Fruit fly (Drosophila melanogaster) whole organism, embryonic: Measurements from ENCODE around the gene CG15011.
A peak's percentile ranks its signal among the peaks of the same experiment; 100 is the strongest.

Experiments used
- Abd-B ChIP-seq: fragments of 200-800 bp; sonication (Bioruptor generic); optimal IDR thresholded peaks from 2 replicates; lab custom pipeline; 2018; ENCODE audit warnings: missing biosample characterization, mild to moderate bottlenecking, missing genetic modification characterization, moderate library complexity
- Atf3 ChIP-seq: fragments of 200-800 bp; sonication (Bioruptor generic); optimal IDR thresholded peaks from 3 replicates; lab custom pipeline; 2016; ENCODE audit warnings: missing biosample characterization, missing genetic modification characterization
- Awh ChIP-seq: fragments of 200-800 bp; sonication (Bioruptor generic); IDR thresholded peaks from 2 replicates; pipeline ENCODE4, ENCODE4 v1.3.6; 2022; ENCODE audit warnings: missing biosample characterization, missing genetic modification characterization
- CG11093 ChIP-seq: fragments of 200-800 bp; sonication (Bioruptor generic); IDR thresholded peaks from 3 replicates; pipeline ENCODE4 v1.3.6; 2022; ENCODE audit warnings: missing biosample characterization, missing genetic modification characterization
- CG14050 ChIP-seq: fragments of 200-800 bp; sonication (Bioruptor generic); IDR thresholded peaks from 3 replicates; pipeline ENCODE4 v1.3.6; 2022; ENCODE audit warnings: missing biosample characterization, missing genetic modification characterization
- CG1602 ChIP-seq: fragments of 200-800 bp; sonication (Bioruptor generic); optimal IDR thresholded peaks from 3 replicates; lab custom pipeline; 2016; ENCODE audit warnings: missing biosample characterization, missing genetic modification characterization
- CG17186 ChIP-seq: fragments of 200-800 bp; sonication (Bioruptor generic); optimal IDR thresholded peaks from 3 replicates; lab custom pipeline; 2017; ENCODE audit warnings: missing biosample characterization, missing genetic modification reagents, missing genetic modification characterization
- CG17802 ChIP-seq: fragments of 200-800 bp; sonication (Bioruptor generic); optimal IDR thresholded peaks from 2 replicates; lab custom pipeline; 2018; ENCODE audit warnings: missing biosample characterization, mild to moderate bottlenecking, missing genetic modification characterization, moderate library complexity
- CG18011 ChIP-seq: fragments of 200-800 bp; sonication (Bioruptor generic); optimal IDR thresholded peaks from 2 replicates; lab custom pipeline; 2017; ENCODE audit warnings: missing biosample characterization, missing genetic modification characterization, mild to moderate bottlenecking, moderate library complexity, missing genotype
- CG4730 ChIP-seq: fragments of 200-800 bp; sonication (Bioruptor generic); IDR thresholded peaks from 2 replicates; pipeline ENCODE4 v1.3.6; 2022; ENCODE audit warnings: missing biosample characterization, missing genetic modification characterization
- CG6791 ChIP-seq: fragments of 200-800 bp; sonication (Bioruptor generic); IDR thresholded peaks from 3 replicates; pipeline ENCODE4 v1.3.6; 2022; ENCODE audit warnings: missing biosample characterization, missing genetic modification characterization; ENCODE audit not compliant: partially characterized antibody
- CG6813 ChIP-seq: fragments of 200-800 bp; sonication (Bioruptor generic); optimal IDR thresholded peaks from 2 replicates; lab custom pipeline; 2017; ENCODE audit warnings: missing biosample characterization, missing genetic modification characterization, mild to moderate bottlenecking, moderate library complexity, missing genetic modification reagents
- CG7928 ChIP-seq: fragments of 200-800 bp; sonication (Bioruptor generic); optimal IDR thresholded peaks from 2 replicates; lab custom pipeline; 2017; ENCODE audit warnings: missing biosample characterization, mild to moderate bottlenecking, missing genetic modification characterization
- CG8281 ChIP-seq: fragments of 200-800 bp; sonication (Bioruptor generic); optimal IDR thresholded peaks from 2 replicates; lab custom pipeline; 2018; ENCODE audit warnings: missing biosample characterization, mild to moderate bottlenecking, missing genetic modification characterization, moderate library complexity
- CG8388 ChIP-seq: fragments of 200-800 bp; sonication (Bioruptor generic); optimal IDR thresholded peaks from 2 replicates; lab custom pipeline; 2019; ENCODE audit warnings: missing biosample characterization, mild to moderate bottlenecking, missing genetic modification characterization, moderate library complexity
- CG9437 ChIP-seq: fragments of 200-800 bp; sonication (Bioruptor generic); optimal IDR thresholded peaks from 2 replicates; lab custom pipeline; 2018; ENCODE audit warnings: missing biosample characterization, mild to moderate bottlenecking, missing genetic modification characterization
- CG9932 ChIP-seq: fragments of 200-800 bp; sonication (Bioruptor generic); IDR thresholded peaks from 2 replicates; pipeline ENCODE4 v1.3.6; 2022; ENCODE audit warnings: missing biosample characterization, missing genetic modification characterization
- CHES-1-like ChIP-seq: fragments of 200-800 bp; sonication (Bioruptor generic); optimal IDR thresholded peaks from 2 replicates; lab custom pipeline; 2016; ENCODE audit warnings: missing biosample characterization, missing genetic modification characterization
- CTCF ChIP-seq: fragments of 200-800 bp; sonication (Bioruptor generic); optimal IDR thresholded peaks from 2 replicates; lab custom pipeline; 2017; ENCODE audit warnings: missing biosample characterization, mild to moderate bottlenecking, missing genetic modification characterization, moderate library complexity
- E2f2 ChIP-seq: fragments of 200-800 bp; sonication (Bioruptor generic); IDR thresholded peaks from 2 replicates; pipeline ENCODE4 v1.3.6; 2022; ENCODE audit warnings: missing biosample characterization, missing genetic modification characterization
- H2.0 ChIP-seq: fragments of 200-800 bp; sonication (Bioruptor generic); IDR thresholded peaks from 2 replicates; pipeline ENCODE4 v1.3.6; 2022; ENCODE audit warnings: missing biosample characterization, missing genetic modification characterization
- Hand ChIP-seq: fragments of 200-800 bp; sonication (Bioruptor generic); optimal IDR thresholded peaks from 2 replicates; lab custom pipeline; 2017; ENCODE audit warnings: mild to moderate bottlenecking, missing biosample characterization, missing genetic modification reagents, missing genetic modification characterization
- Hr78 ChIP-seq, 2 experiments: fragments of 200-800 bp in 1 of 2; fragments of >200 bp in 1 of 2; sonication (Bioruptor generic) in 1 of 2; optimal IDR thresholded peaks; 2 replicates each; lab custom pipeline; 2017 to 2019; ENCODE audit warnings: missing biosample characterization in 2 of 2, missing genetic modification characterization in 2 of 2, mild to moderate bottlenecking in 1 of 2, moderate library complexity in 1 of 2
- Hsf ChIP-seq: fragments of 200-800 bp; sonication (Bioruptor generic); optimal IDR thresholded peaks from 3 replicates; lab custom pipeline; 2016; ENCODE audit warnings: missing biosample characterization, missing genetic modification characterization
- Med ChIP-seq: fragments of 200-800 bp; sonication (Bioruptor generic); peaks from one replicate; lab custom pipeline; 2016; ENCODE audit warnings: missing biosample characterization, missing genetic modification characterization, mild to moderate bottlenecking, inconsistent platforms, moderate library complexity
- Mes4 ChIP-seq: fragments of 200-800 bp; sonication (Bioruptor generic); optimal IDR thresholded peaks from 2 replicates; lab custom pipeline; 2016; ENCODE audit warnings: missing biosample characterization, missing genetic modification characterization
- NC2α ChIP-seq: fragments of 200-800 bp; sonication (Bioruptor generic); optimal IDR thresholded peaks from 2 replicates; lab custom pipeline; 2016; ENCODE audit warnings: missing biosample characterization, missing genetic modification characterization
- Ravus ChIP-seq: fragments of 200-800 bp; sonication (Bioruptor generic); IDR thresholded peaks from 2 replicates; pipeline ENCODE4 v1.3.6; 2022; ENCODE audit warnings: missing biosample characterization, missing genetic modification characterization
- Scr ChIP-seq: fragments of 200-800 bp; sonication (Bioruptor generic); IDR thresholded peaks from 2 replicates; pipeline ENCODE4 v1.3.6; 2022; ENCODE audit warnings: missing biosample characterization, missing genetic modification characterization; ENCODE audit not compliant: partially characterized antibody
- Sox100B ChIP-seq: fragments of 200-800 bp; sonication (Bioruptor generic); optimal IDR thresholded peaks from 3 replicates; lab custom pipeline; 2018; ENCODE audit warnings: missing biosample characterization, mild to moderate bottlenecking, missing genetic modification characterization
- dmrt11E ChIP-seq: fragments of 200-800 bp; sonication (Bioruptor generic); optimal IDR thresholded peaks from 3 replicates; lab custom pipeline; 2018; ENCODE audit warnings: missing biosample characterization, mild to moderate bottlenecking, missing genetic modification characterization, moderate library complexity
- dysf ChIP-seq: fragments of 200-800 bp; sonication (Bioruptor generic); IDR thresholded peaks from 3 replicates; pipeline ENCODE4 v1.3.6; 2022; ENCODE audit warnings: missing biosample characterization, missing genetic modification characterization
- fd102C ChIP-seq: fragments of 200-800 bp; sonication (Bioruptor generic); optimal IDR thresholded peaks from 2 replicates; lab custom pipeline; 2018; ENCODE audit warnings: missing biosample characterization, mild to moderate bottlenecking, missing genetic modification characterization, moderate library complexity
- fru ChIP-seq: fragments of >200 bp; optimal IDR thresholded peaks from 2 replicates; lab custom pipeline; 2017
- ken ChIP-seq: fragments of 200-800 bp; sonication (Bioruptor generic); IDR thresholded peaks from 3 replicates; pipeline ENCODE4 v1.3.6; 2022; ENCODE audit warnings: missing biosample characterization, missing genetic modification characterization
- kni ChIP-seq: fragments of 200-800 bp; sonication (Bioruptor generic); optimal IDR thresholded peaks from 3 replicates; lab custom pipeline; 2017; ENCODE audit warnings: mild to moderate bottlenecking, missing biosample characterization, missing genetic modification reagents, missing genetic modification characterization
- lilli ChIP-seq: fragments of 200-800 bp; sonication (Bioruptor generic); optimal IDR thresholded peaks from 3 replicates; lab custom pipeline; 2016; ENCODE audit warnings: missing biosample characterization, missing genetic modification characterization
- nom ChIP-seq: fragments of 200-800 bp; sonication (Bioruptor generic); optimal IDR thresholded peaks from 2 replicates; lab custom pipeline; 2017; ENCODE audit warnings: missing biosample characterization, missing genetic modification characterization, mild to moderate bottlenecking, moderate library complexity, missing genetic modification reagents
- otp ChIP-seq: fragments of 200-800 bp; sonication (Bioruptor generic); IDR thresholded peaks from 3 replicates; pipeline ENCODE4, ENCODE4 v1.3.6; 2022; ENCODE audit warnings: missing biosample characterization, missing genetic modification characterization
- schlank ChIP-seq: fragments of 200-800 bp; sonication (Bioruptor generic); optimal IDR thresholded peaks from 2 replicates; lab custom pipeline; 2018; ENCODE audit warnings: missing biosample characterization, mild to moderate bottlenecking, missing genetic modification characterization
- sens ChIP-seq: fragments of 200-800 bp; sonication (Bioruptor generic); peaks from one replicate; lab custom pipeline; 2016; ENCODE audit warnings: missing biosample characterization, missing genetic modification characterization
- sima ChIP-seq: fragments of 200-800 bp; sonication (Bioruptor generic); optimal IDR thresholded peaks from 2 replicates; lab custom pipeline; 2016; ENCODE audit warnings: missing biosample characterization, missing genetic modification characterization
- tll ChIP-seq, 2 experiments: fragments of 200-800 bp in 1 of 2; fragments of >200 bp in 1 of 2; sonication (Bioruptor generic) in 1 of 2; optimal IDR thresholded peaks; 2 replicates each; lab custom pipeline; 2017 to 2019; ENCODE audit warnings: missing biosample characterization in 2 of 2, missing genetic modification characterization in 2 of 2, mild to moderate bottlenecking in 1 of 2, moderate library complexity in 1 of 2
- ttk ChIP-seq: fragments of 200-800 bp; sonication (Bioruptor generic); IDR thresholded peaks from 2 replicates; pipeline ENCODE4 v2.1.2; 2022; ENCODE audit warnings: missing biosample characterization, missing genetic modification characterization

Gene CG15011

dm6 chr3L:4221226-4221770, 37.7 kb downstream of the CG15011 start (continued):
- TF ChIP-seq schlank (peak; percentile 48), CG9437 (GFP tag; lab: Kevin White, UChicago) (no peak), CG8388 (GFP tag; lab: Kevin White, UChicago) (no peak), CHES-1-like (GFP tag; lab: Kevin White, UChicago) (no peak), CG17186 (no peak), Scr (GFP tag; lab: Robert Waterston, UW) (no peak), dysf (no peak), Abd-B (GFP tag; lab: Kevin White, UChicago) (no peak), CTCF (no peak), CG4730 (GFP tag; lab: Robert Waterston, UW) (no peak), NC2α (GFP tag; lab: Kevin White, UChicago) (no peak), ttk (0 out of 2 replicates have a peak, but pooled peaks have one; percentile 26), nom (peak; percentile 47), CG9932 (peak; percentile 49; the same call in 1 of the 2 replicates), Hsf (GFP tag; lab: Kevin White, UChicago) (no peak), CG14050 (GFP tag; lab: Robert Waterston, UW) (no peak), Mes4 (GFP tag; lab: Kevin White, UChicago) (no peak), dmrt11E (no peak), H2.0 (no peak), sima (GFP tag; lab: Kevin White, UChicago) (no peak), Med (peak; percentile 30), CG6791 (GFP tag; lab: Robert Waterston, UW) (0 out of 3 replicates have a peak, but pooled peaks have one; percentile 33), fru (no peak), otp (0 out of 3 replicates have a peak, but pooled peaks have one; percentile 50), CG11093 (no peak), lilli (GFP tag; lab: Kevin White, UChicago) (no peak), fd102C (GFP tag; lab: Kevin White, UChicago) (no peak), Sox100B (GFP tag; lab: Kevin White, UChicago) (no peak), ken (no peak), Atf3 (no peak), E2f2 (0 out of 2 replicates have a peak, but pooled peaks have one; percentile 15), kni (GFP tag; lab: Kevin White, UChicago) (peak; percentile 13), Hr78 (GFP tag; optimal IDR thresholded peaks at IDR 0.05; lab: Kevin White, UChicago) (peak in 1 of 2 experiments; percentile 82), CG7928 (GFP tag; lab: Kevin White, UChicago) (no peak), Awh (GFP tag; lab: Robert Waterston, UW) (peak; percentile 65; the same call in 1 of the 2 replicates), sens (no peak), CG6813 (GFP tag; lab: Kevin White, UChicago) (peak; percentile 9), CG1602 (GFP tag; lab: Kevin White, UChicago) (no peak), CG17802 (tag; lab: Kevin White, UChicago) (no peak), tll (GFP tag; optimal IDR thresholded peaks at IDR 0.05; lab: Kevin White, UChicago) (no peak), CG8281 (tag; lab: Kevin White, UChicago) (no peak), Ravus (GFP tag; lab: Robert Waterston, UW) (no peak), Hand (GFP tag; lab: Kevin White, UChicago) (no peak), CG18011 (GFP tag; lab: Kevin White, UChicago) (no peak)
